Worm (Caenorhabditis elegans): ENCODE data around the gene pax-2.
A peak's percentile ranks its signal among the peaks of the same experiment; 100 is the strongest.

The pax-2 gene

DNA sequence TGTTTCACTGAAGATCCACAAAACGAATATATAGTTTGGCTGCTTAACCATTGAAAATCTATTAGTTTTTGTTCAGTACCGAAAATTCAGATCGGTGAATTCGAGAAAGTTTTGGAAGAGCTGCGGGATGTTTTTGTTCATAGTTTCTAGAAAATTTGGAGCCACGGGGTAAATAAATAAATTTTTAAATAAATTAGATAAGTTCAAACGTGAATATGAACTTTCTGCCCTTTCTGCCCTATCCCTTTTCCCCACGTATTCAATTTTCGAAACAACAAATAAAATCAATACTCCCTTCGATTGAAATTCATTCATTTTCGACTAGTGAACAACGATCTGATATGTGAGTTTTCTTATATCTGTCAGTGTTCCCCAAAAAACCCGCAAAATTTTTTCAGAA lies 42.1 kb downstream of the pax-2 start, which contains the start of gene scrm-5:
scrm-5 (plus strand) TSS at position 301 of the 400 bp plus-strand sequence.
- TF ChIP-seq nhr-41 (GFP tag; IDR thresholded peaks at IDR 0.05), result no peak
- TF ChIP-seq fkh-10 (GFP tag; optimal IDR thresholded peaks at IDR 0.05), result no peak
- TF ChIP-seq nhr-77 (tag; optimal IDR thresholded peaks at IDR 0.05), result no peak
- TF ChIP-seq lir-3 (tag; optimal IDR thresholded peaks at IDR 0.05), result no peak
- TF ChIP-seq dmd-9 (GFP tag; IDR thresholded peaks at IDR 0.05), result no peak
- no peak for TF ChIP-seq ceh-44 (GFP tag; IDR thresholded peaks at IDR 0.05)
- TF ChIP-seq ceh-32 (tag; optimal IDR thresholded peaks at IDR 0.05; ENCODE audit: poor library complexity), result no peak
- TF ChIP-seq D1046.2 (GFP tag; IDR thresholded peaks at IDR 0.05), result no peak
- TF ChIP-seq nhr-237 (tag; optimal IDR thresholded peaks at IDR 0.05), result no peak
- no peak for TF ChIP-seq nhr-111 (GFP tag; optimal IDR thresholded peaks at IDR 0.05)
- TF ChIP-seq aha-1 (tag), result no peak
- no peak for TF ChIP-seq zip-2 (tag; optimal IDR thresholded peaks at IDR 0.05)
- TF ChIP-seq vab-7 (GFP tag; IDR thresholded peaks at IDR 0.05), result no peak
- TF ChIP-seq ZK546.5 (tag; optimal IDR thresholded peaks at IDR 0.05), result no peak
- no peak for TF ChIP-seq dpl-1 (GFP tag; optimal IDR thresholded peaks at IDR 0.05)
- TF ChIP-seq php-3 (GFP tag; IDR thresholded peaks at IDR 0.05), result no peak
- TF ChIP-seq mdt-29 (GFP tag; IDR thresholded peaks at IDR 0.05), result no peak
- TF ChIP-seq dve-1 (tag; optimal IDR thresholded peaks at IDR 0.05; ENCODE audit: insufficient read depth), result no peak

DNA sequence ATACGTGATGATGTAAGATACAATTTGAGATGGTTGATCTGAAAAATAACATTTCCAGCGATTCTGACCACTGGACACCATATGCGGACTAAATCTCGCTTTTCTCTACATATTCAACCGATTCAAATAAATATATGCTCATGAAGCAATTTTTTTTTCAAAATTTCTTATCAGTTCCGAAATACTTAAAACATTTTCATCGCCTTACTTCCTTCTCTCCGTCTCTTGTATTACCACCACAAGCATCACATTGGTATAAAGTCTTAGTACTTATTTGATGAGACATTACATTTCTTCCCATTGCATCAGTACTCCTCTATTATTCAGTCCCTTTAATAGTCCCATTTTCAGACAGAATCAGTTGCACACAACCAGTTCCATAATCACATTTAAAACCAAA lies 49.5 kb downstream of the pax-2 start, which contains the start of gene K08D10.14:
K08D10.14 (plus strand) TSS at position 301 of the 400 bp plus-strand sequence.
- TF ChIP-seq egl-43 (GFP tag; IDR thresholded peaks at IDR 0.05) (no peak), Y5F2A.4 (GFP tag; optimal IDR thresholded peaks at IDR 0.05) (no peak), mxl-3 (GFP tag; optimal IDR thresholded peaks at IDR 0.05) (no peak), nhr-102 (tag; optimal IDR thresholded peaks at IDR 0.05) (no peak), dmd-6 (GFP tag; IDR thresholded peaks at IDR 0.05) (no peak), ceh-20 (GFP tag; IDR thresholded peaks at IDR 0.05) (no peak), ZK546.5 (tag; optimal IDR thresholded peaks at IDR 0.05) (no peak), dve-1 (tag; optimal IDR thresholded peaks at IDR 0.05; ENCODE audit: insufficient read depth) (no peak), pqm-1 (tag; optimal IDR thresholded peaks at IDR 0.05) (no peak), pha-4 (GFP tag; IDR thresholded peaks at IDR 0.05) (no peak), pha-4 (tag; optimal IDR thresholded peaks at IDR 0.05) (no peak), dmd-9 (GFP tag; IDR thresholded peaks at IDR 0.05) (no peak), ces-1 (GFP tag; optimal IDR thresholded peaks at IDR 0.05) (no peak), attf-4 (tag; optimal IDR thresholded peaks at IDR 0.05) (no peak), D1046.2 (GFP tag; IDR thresholded peaks at IDR 0.05) (no peak)

DNA sequence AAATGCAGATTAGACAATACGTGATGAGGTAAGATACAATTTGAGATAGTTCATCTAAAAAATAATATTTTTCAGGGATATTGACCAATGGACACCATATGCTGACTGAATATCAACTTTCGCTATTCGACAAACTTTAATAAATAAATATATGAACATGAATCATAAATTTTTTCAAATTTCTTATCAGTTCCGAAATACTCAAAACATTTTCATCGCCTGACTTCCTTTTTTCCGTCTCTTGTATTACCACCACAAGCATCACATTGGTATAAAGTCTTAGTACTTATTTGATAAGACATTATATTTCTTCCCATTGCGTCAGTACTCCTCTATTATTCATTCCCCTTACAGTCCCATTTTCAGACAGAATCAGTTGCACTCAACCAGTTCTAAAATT lies 52.0 kb downstream of the pax-2 start, which contains the start of the genes K08D10.10 and R07C12.1:
K08D10.10 (plus strand) TSS at position 93 of the 400 bp plus-strand sequence.
R07C12.1 (plus strand) TSS at position 314 of the 400 bp plus-strand sequence.
- peak; percentile 6 for TF ChIP-seq pqm-1 (tag; optimal IDR thresholded peaks at IDR 0.05)
- peak; percentile 1 for TF ChIP-seq hlh-11 (tag; optimal IDR thresholded peaks at IDR 0.05)
- TF ChIP-seq nhr-28 (tag; optimal IDR thresholded peaks at IDR 0.05), result peak; percentile 14
- TF ChIP-seq set-16 (GFP tag; IDR thresholded peaks at IDR 0.05), result no peak

- TF ChIP-seq hlh-11 (tag; optimal IDR thresholded peaks at IDR 0.05) (no peak), dmd-6 (GFP tag; IDR thresholded peaks at IDR 0.05) (peak; percentile 16; the same call in 1 of the 2 replicates), ceh-62 (tag; optimal IDR thresholded peaks at IDR 0.05) (no peak), lsy-2 (tag; optimal IDR thresholded peaks at IDR 0.05) (no peak), pqm-1 (tag; optimal IDR thresholded peaks at IDR 0.05) (peak; percentile 27), lin-13 (GFP tag; optimal IDR thresholded peaks at IDR 0.05) (no peak), daf-12 (tag; optimal IDR thresholded peaks at IDR 0.05) (no peak), sdz-12 (GFP tag; optimal IDR thresholded peaks at IDR 0.05) (no peak)
These were observed 54.0 kb downstream of the pax-2 start for ce11 chrIV:4150138-4150537.

Data from whole organism, L4 larva.